Fruit fly (Drosophila melanogaster) whole organism, embryonic: ENCODE data around the gene Slimp.

ENCODE experiments used
- ATbp ChIP-seq: fragments of 200-800 bp; sonication (Bioruptor generic); optimal IDR thresholded peaks from 2 replicates; lab custom pipeline; 2017; ENCODE audit warnings: missing biosample characterization, mild to moderate bottlenecking, missing genetic modification characterization, missing genetic modification reagents
- CG11504 ChIP-seq: fragments of 200-800 bp; sonication (Bioruptor generic); optimal IDR thresholded peaks from 3 replicates; lab custom pipeline; 2019; ENCODE audit warnings: missing biosample characterization, mild to moderate bottlenecking, missing genetic modification characterization, moderate library complexity
- CG11695 ChIP-seq: fragments of 200-800 bp; sonication (Bioruptor generic); IDR thresholded peaks from 3 replicates; pipeline ENCODE4 v1.3.6; 2022; ENCODE audit warnings: missing biosample characterization, missing genetic modification characterization
- CG11723 ChIP-seq: fragments of 200-800 bp; sonication (Bioruptor generic); optimal IDR thresholded peaks from 2 replicates; lab custom pipeline; 2017; ENCODE audit warnings: missing biosample characterization, mild to moderate bottlenecking, missing genetic modification characterization
- CG12104 ChIP-seq: fragments of 200-800 bp; sonication (Bioruptor generic); optimal IDR thresholded peaks from 3 replicates; lab custom pipeline; 2016; ENCODE audit warnings: missing biosample characterization, missing genetic modification characterization
- CG12155 ChIP-seq: fragments of 200-800 bp; sonication (Bioruptor generic); optimal IDR thresholded peaks from 3 replicates; lab custom pipeline; 2016; ENCODE audit warnings: missing biosample characterization, missing genetic modification characterization
- CG14441 ChIP-seq: fragments of 200-800 bp; sonication (Bioruptor generic); IDR thresholded peaks from 2 replicates; pipeline ENCODE4 v1.3.6; 2022; ENCODE audit warnings: missing biosample characterization, missing genetic modification characterization
- CG14710 ChIP-seq: fragments of 200-800 bp; sonication (Bioruptor generic); optimal IDR thresholded peaks from 3 replicates; lab custom pipeline; 2019; ENCODE audit warnings: missing biosample characterization, mild to moderate bottlenecking, missing genetic modification characterization, moderate library complexity
- CG15514 ChIP-seq: fragments of 200-800 bp; sonication (Bioruptor generic); optimal IDR thresholded peaks from 3 replicates; lab custom pipeline; 2017; ENCODE audit warnings: missing biosample characterization, missing genetic modification characterization, mild to moderate bottlenecking, moderate library complexity, missing genetic modification reagents
- CG15696 ChIP-seq: fragments of 200-800 bp; sonication (Bioruptor generic); optimal IDR thresholded peaks from 2 replicates; lab custom pipeline; 2019; ENCODE audit warnings: missing biosample characterization, mild to moderate bottlenecking, missing genetic modification characterization, moderate library complexity
- CG16815 ChIP-seq: fragments of 200-800 bp; sonication (Bioruptor generic); optimal IDR thresholded peaks from 3 replicates; lab custom pipeline; 2017; ENCODE audit warnings: missing biosample characterization, mild to moderate bottlenecking, missing genetic modification characterization
- CG1792 ChIP-seq: fragments of 200-800 bp; sonication (Bioruptor generic); optimal IDR thresholded peaks from 2 replicates; lab custom pipeline; 2016; ENCODE audit warnings: missing biosample characterization, missing genetic modification characterization
- CG18476 ChIP-seq: fragments of 200-800 bp; sonication (Bioruptor generic); optimal IDR thresholded peaks from 2 replicates; lab custom pipeline; 2016; ENCODE audit warnings: missing biosample characterization, mild to moderate bottlenecking, missing genetic modification characterization
- CG2712 ChIP-seq: fragments of 200-800 bp; optimal IDR thresholded peaks from 3 replicates; lab custom pipeline; 2019; ENCODE audit warnings: missing biosample characterization, mild to moderate bottlenecking, missing genetic modification characterization, moderate library complexity
- CG5245 ChIP-seq: fragments of 200-800 bp; sonication (Bioruptor generic); optimal IDR thresholded peaks from 3 replicates; lab custom pipeline; 2016; ENCODE audit warnings: missing biosample characterization, missing genetic modification characterization
- CG6854 ChIP-seq: fragments of 200-800 bp; sonication (Bioruptor generic); optimal IDR thresholded peaks from 3 replicates; lab custom pipeline; 2017; ENCODE audit warnings: missing biosample characterization, mild to moderate bottlenecking, missing genetic modification characterization
- CG7963 ChIP-seq: fragments of 200-800 bp; sonication (Bioruptor generic); IDR thresholded peaks from 3 replicates; pipeline ENCODE4 v1.3.6; 2022; ENCODE audit warnings: missing biosample characterization, missing genetic modification characterization; ENCODE audit not compliant: partially characterized antibody
- CG8359 ChIP-seq: fragments of 200-800 bp; sonication (Bioruptor generic); optimal IDR thresholded peaks from 2 replicates; lab custom pipeline; 2017; ENCODE audit warnings: missing biosample characterization, mild to moderate bottlenecking, missing genetic modification characterization, borderline replicate concordance
- CG8388 ChIP-seq: fragments of 200-800 bp; sonication (Bioruptor generic); optimal IDR thresholded peaks from 2 replicates; lab custom pipeline; 2019; ENCODE audit warnings: missing biosample characterization, mild to moderate bottlenecking, missing genetic modification characterization, moderate library complexity
- CG9932 ChIP-seq: fragments of 200-800 bp; sonication (Bioruptor generic); IDR thresholded peaks from 2 replicates; pipeline ENCODE4 v1.3.6; 2022; ENCODE audit warnings: missing biosample characterization, missing genetic modification characterization
- HLH3B ChIP-seq: fragments of 200-800 bp; sonication (Bioruptor generic); IDR thresholded peaks from 2 replicates; pipeline ENCODE4 v1.3.6; 2022; ENCODE audit warnings: missing biosample characterization, missing genetic modification characterization
- Meics ChIP-seq: fragments of 200-800 bp; sonication (Bioruptor generic); optimal IDR thresholded peaks from 2 replicates; lab custom pipeline; 2017; ENCODE audit warnings: missing biosample characterization, mild to moderate bottlenecking, missing genetic modification characterization
- Neu2 ChIP-seq: fragments of 200-800 bp; sonication (Bioruptor generic); optimal IDR thresholded peaks from 3 replicates; lab custom pipeline; 2016; ENCODE audit warnings: missing biosample characterization, missing genetic modification characterization, borderline replicate concordance
- Nf-YC ChIP-seq: fragments of 200-800 bp; optimal IDR thresholded peaks from 3 replicates; lab custom pipeline; 2019; ENCODE audit warnings: missing biosample characterization, mild to moderate bottlenecking, missing genetic modification characterization, moderate library complexity
- Ptx1 ChIP-seq: fragments of 200-800 bp; sonication (Bioruptor generic); IDR thresholded peaks from 2 replicates; pipeline ENCODE4 v1.3.6; 2022; ENCODE audit warnings: missing biosample characterization, missing genetic modification characterization
- Sox102F ChIP-seq: fragments of 200-800 bp; sonication (Bioruptor generic); optimal IDR thresholded peaks from 2 replicates; lab custom pipeline; 2018; ENCODE audit warnings: missing biosample characterization, mild to moderate bottlenecking, missing genetic modification characterization, moderate library complexity
- Xbp1 ChIP-seq: fragments of 200-800 bp; sonication (Bioruptor generic); optimal IDR thresholded peaks from 3 replicates; lab custom pipeline; 2016; ENCODE audit warnings: missing biosample characterization, mild to moderate bottlenecking, missing genetic modification characterization
- ac ChIP-seq: fragments of 200-800 bp; sonication (Bioruptor generic); optimal IDR thresholded peaks from 3 replicates; lab custom pipeline; 2017; ENCODE audit warnings: missing biosample characterization, mild to moderate bottlenecking, missing genetic modification characterization
- ase ChIP-seq: fragments of 200-800 bp; sonication (Bioruptor generic); IDR thresholded peaks from 3 replicates; pipeline ENCODE4 v1.3.6; 2022; ENCODE audit warnings: missing biosample characterization, missing genetic modification characterization
- bcd ChIP-seq: fragments of 200-800 bp; sonication (Bioruptor generic); optimal IDR thresholded peaks from 2 replicates; lab custom pipeline; 2017; ENCODE audit warnings: missing biosample characterization, mild to moderate bottlenecking, missing genetic modification characterization
- crc ChIP-seq: fragments of 200-800 bp; sonication (Bioruptor generic); optimal IDR thresholded peaks from 2 replicates; lab custom pipeline; 2016; ENCODE audit warnings: missing biosample characterization, missing genetic modification characterization
- dimm ChIP-seq: fragments of 200-800 bp; sonication (Bioruptor generic); IDR thresholded peaks from 2 replicates; pipeline ENCODE4 v1.3.6; 2022; ENCODE audit warnings: missing biosample characterization, missing genetic modification characterization
- dmrt11E ChIP-seq: fragments of 200-800 bp; sonication (Bioruptor generic); optimal IDR thresholded peaks from 3 replicates; lab custom pipeline; 2018; ENCODE audit warnings: missing biosample characterization, mild to moderate bottlenecking, missing genetic modification characterization, moderate library complexity
- dysf ChIP-seq: fragments of 200-800 bp; sonication (Bioruptor generic); IDR thresholded peaks from 3 replicates; pipeline ENCODE4 v1.3.6; 2022; ENCODE audit warnings: missing biosample characterization, missing genetic modification characterization
- hb ChIP-seq: fragments of 200-800 bp; sonication (Bioruptor generic); IDR thresholded peaks from 3 replicates; pipeline ENCODE4 v1.3.6; 2022; ENCODE audit warnings: missing biosample characterization, missing genetic modification characterization; ENCODE audit not compliant: partially characterized antibody
- ind ChIP-seq: fragments of 200-800 bp; sonication (Bioruptor generic); optimal IDR thresholded peaks from 3 replicates; lab custom pipeline; 2016; ENCODE audit warnings: missing biosample characterization, missing genetic modification characterization
- pan ChIP-seq, 4 experiments: fragments of >200 bp in 3 of 4; fragments of 200-800 bp in 1 of 4; sonication (Bioruptor generic) in 1 of 4; optimal IDR thresholded peaks in 3 of 4; IDR thresholded peaks in 1 of 4; 2 replicates each; pipeline versions ENCODE4 v1.3.6 to Lab custom; 2017 to 2022; ENCODE audit warnings: missing biosample characterization in 2 of 4, missing genetic modification characterization in 2 of 4, mixed read lengths in 1 of 4
- tgo ChIP-seq: fragments of 200-800 bp; sonication (Bioruptor generic); IDR thresholded peaks from 3 replicates; pipeline ENCODE4 v1.3.6; 2022; ENCODE audit warnings: missing biosample characterization, missing genetic modification characterization
- usp ChIP-seq: fragments of >200 bp; optimal IDR thresholded peaks from 2 replicates; lab custom pipeline; 2017; ENCODE audit warnings: missing biosample characterization, missing genetic modification characterization
- zfh1 ChIP-seq: fragments of 200-800 bp; sonication (Bioruptor generic); IDR thresholded peaks from 3 replicates; pipeline ENCODE4 v1.3.6; 2022; ENCODE audit warnings: missing biosample characterization, missing genetic modification characterization

Gene Slimp

dm6 chr3R:24142971-24143370 is 5.8 kb downstream of the Slimp start (continued):
- TF ChIP-seq dysf (peak; percentile 40; the same call in 2 of the 3 replicates), CG12104 (GFP tag; lab: Kevin White, UChicago) (no peak), tgo (GFP tag; lab: Robert Waterston, UW) (peak; percentile 46; the same call in 2 of the 3 replicates), CG18476 (GFP tag; lab: Kevin White, UChicago) (no peak), CG8359 (GFP tag; lab: Kevin White, UChicago) (no peak), hb (GFP tag; lab: Robert Waterston, UW) (no peak), CG7963 (no peak), ind (peak; percentile 23), Meics (no peak), pan (optimal IDR thresholded peaks at IDR 0.05; lab: Kevin White, UChicago) (no peak), pan (GFP tag; optimal IDR thresholded peaks at IDR 0.05 in 1 of 2, IDR thresholded peaks at IDR 0.05 in 1 of 2) (no peak), Sox102F (GFP tag; lab: Kevin White, UChicago) (peak; percentile 55), ATbp (GFP tag; lab: Kevin White, UChicago) (peak; percentile 26), dimm (GFP tag; lab: Robert Waterston, UW) (no peak), usp (GFP tag; lab: Kevin White, UChicago) (no peak), bcd (GFP tag; lab: Kevin White, UChicago) (peak; percentile 26), CG9932 (GFP tag; lab: Robert Waterston, UW) (no peak), CG15514 (no peak), ac (GFP tag; lab: Kevin White, UChicago) (no peak), crc (GFP tag; lab: Kevin White, UChicago) (no peak), ase (GFP tag; lab: Robert Waterston, UW) (0 out of 3 replicates have a peak, but pooled peaks have one; percentile 14), CG14710 (tag; lab: Kevin White, UChicago) (peak; percentile 20), Xbp1 (GFP tag; lab: Kevin White, UChicago) (peak; percentile 24), CG2712 (tag; lab: Kevin White, UChicago) (peak; percentile 58), CG11504 (tag; lab: Kevin White, UChicago) (peak; percentile 57), CG11723 (GFP tag; lab: Kevin White, UChicago) (no peak), CG15696 (tag; lab: Kevin White, UChicago) (no peak), CG12155 (GFP tag; lab: Kevin White, UChicago) (no peak), Nf-YC (no peak), CG6854 (GFP tag; lab: Kevin White, UChicago) (no peak), CG16815 (GFP tag; lab: Kevin White, UChicago) (no peak), CG11695 (peak; percentile 59; the same call in 1 of the 3 replicates), CG1792 (GFP tag; lab: Kevin White, UChicago) (no peak), dmrt11E (peak; percentile 23), CG8388 (GFP tag; lab: Kevin White, UChicago) (peak; percentile 12), zfh1 (peak; percentile 53; the same call in 1 of the 3 replicates), Ptx1 (GFP tag; lab: Robert Waterston, UW) (peak; percentile 51; the same call in 1 of the 2 replicates), CG14441 (GFP tag; lab: Robert Waterston, UW) (peak; percentile 38; the same call in 1 of the 2 replicates), HLH3B (peak; percentile 32; the same call in 1 of the 2 replicates), Neu2 (GFP tag; lab: Kevin White, UChicago) (no peak), CG5245 (peak; percentile 18)
